Worm (Caenorhabditis elegans) whole organism, L4/young adult: ENCODE data around the gene C52E2.2.
"Not testable (repeated sequence)": the region's sequence is repeated elsewhere in the genome, so short reads cannot be mapped to it uniquely, and the experiment has no call there.

Experiments
- W03F9.2 ChIP-seq: fragments of 150-350 bp; optimal IDR thresholded peaks from 2 replicates; lab custom pipeline; 2014; ENCODE audit warnings: missing biosample characterization, missing genetic modification characterization
- dao-5 ChIP-seq: sonication (generic microtip); optimal IDR thresholded peaks from 2 replicates; lab custom pipeline; 2016; ENCODE audit warnings: missing genotype, missing genetic modification characterization, moderate library complexity, missing compliant biosample characterization
- him-1 ChIP-seq: sonication (generic microtip); optimal IDR thresholded peaks from 2 replicates; lab custom pipeline; 2016; ENCODE audit warnings: missing genotype, missing genetic modification reagents, missing genetic modification characterization, missing compliant biosample characterization

Gene C52E2.2

DNA sequence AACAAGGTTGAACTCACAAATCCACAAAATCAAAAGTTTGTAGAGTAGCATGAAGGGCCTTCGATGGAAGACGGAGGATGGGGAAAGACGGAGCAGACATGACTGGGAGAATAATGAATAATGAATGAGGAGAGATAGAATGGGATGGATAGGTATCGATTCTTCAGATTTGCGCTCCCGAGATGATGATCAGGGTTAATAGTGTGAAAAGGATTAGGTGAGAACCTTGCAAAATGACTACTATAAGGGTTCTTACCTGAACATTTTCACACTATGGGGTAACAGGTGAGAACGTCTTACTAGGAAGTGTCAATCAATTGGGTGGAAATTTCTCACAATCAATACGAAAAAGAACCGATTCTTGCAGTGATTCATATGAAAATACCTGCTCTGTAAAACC is 2.3 kb upstream of the C52E2.2 start, which contains the start of gene fbxb-96:
Gene fbxb-96 (minus strand): TSS at position 101 of the 400 bp plus-strand sequence.
- TF ChIP-seq dao-5 (tag; lab: Kevin White, UChicago) (no peak), him-1 (tag; lab: Kevin White, UChicago) (no peak), W03F9.2 (tag; lab: Kevin White, UChicago) (no peak)

DNA sequence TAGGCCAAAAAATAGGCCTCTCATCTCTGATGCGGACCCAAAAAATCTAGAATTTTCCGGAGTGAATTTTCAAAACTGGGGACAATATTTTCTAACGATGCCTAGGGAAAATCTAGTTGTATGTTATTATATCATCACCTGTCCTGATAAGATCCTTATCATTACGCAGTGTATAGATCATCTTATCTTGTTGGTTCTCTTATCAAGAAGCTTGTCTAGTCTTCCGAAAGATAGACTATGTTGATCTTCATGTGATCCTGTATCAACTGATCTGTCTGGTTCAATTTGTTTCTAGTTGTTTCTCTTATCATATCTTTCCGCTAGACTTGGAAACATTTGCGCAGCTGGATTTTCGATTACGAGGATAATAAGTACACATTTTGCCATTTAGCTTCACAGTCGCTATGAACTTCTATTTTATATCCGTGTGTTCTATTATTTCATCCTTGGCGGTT is 1.7 kb upstream of the C52E2.2 start, which contains the start of gene C52E2.3:
Gene C52E2.3 (plus strand): TSS at position 405 of the 455 bp plus-strand sequence.
- no peak for TF ChIP-seq dao-5 (tag; lab: Kevin White, UChicago)
- no peak for TF ChIP-seq him-1 (tag; lab: Kevin White, UChicago)
- TF ChIP-seq W03F9.2 (tag; lab: Kevin White, UChicago), result no peak

ce11 chrII:1851716-1852115 is 887 bp upstream of the C52E2.2 start:
- TF ChIP-seq him-1 (tag; lab: Kevin White, UChicago) (no peak), W03F9.2 (tag; lab: Kevin White, UChicago) (no peak), dao-5 (tag; lab: Kevin White, UChicago) (no peak)

ce11 chrII:1854094-1854493 is 1.5 kb downstream of the C52E2.2 start, which contains the start of gene fbxb-95:
Gene fbxb-95 (plus strand): TSS chrII:1854394.
- not testable (repeated sequence) for TF ChIP-seq him-1, dao-5, W03F9.2 (tag; lab: Kevin White, UChicago)

DNA sequence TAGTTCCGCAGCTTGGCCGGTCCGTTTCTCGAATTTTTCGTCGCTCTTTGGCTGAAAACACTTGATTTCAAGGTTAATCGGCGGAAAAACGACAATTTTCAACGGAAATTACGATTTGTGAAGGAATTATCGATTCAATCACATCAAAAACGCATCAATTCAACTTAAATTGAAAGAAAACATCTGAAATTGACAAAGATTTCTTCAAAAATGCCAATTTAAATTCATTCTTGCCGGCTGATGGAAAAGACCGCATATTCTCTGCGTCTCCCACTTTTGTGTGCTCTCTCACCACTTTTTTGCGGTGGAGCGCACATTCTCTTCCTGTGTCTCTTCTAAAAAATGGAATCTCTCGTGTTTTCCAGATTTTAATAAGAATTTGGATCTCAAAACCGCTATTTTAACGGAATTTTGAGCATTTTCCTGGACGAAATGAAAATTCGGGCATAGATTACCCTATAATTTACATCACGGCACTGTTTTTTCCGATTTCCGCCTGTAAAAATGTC is 8.7 kb downstream of the C52E2.2 start, which contains the start of gene C16C4.18:
Gene C16C4.18 (minus strand): TSS at position 51 of the 509 bp plus-strand sequence.
- not testable (repeated sequence) for TF ChIP-seq W03F9.2, him-1, dao-5 (tag; lab: Kevin White, UChicago)

DNA sequence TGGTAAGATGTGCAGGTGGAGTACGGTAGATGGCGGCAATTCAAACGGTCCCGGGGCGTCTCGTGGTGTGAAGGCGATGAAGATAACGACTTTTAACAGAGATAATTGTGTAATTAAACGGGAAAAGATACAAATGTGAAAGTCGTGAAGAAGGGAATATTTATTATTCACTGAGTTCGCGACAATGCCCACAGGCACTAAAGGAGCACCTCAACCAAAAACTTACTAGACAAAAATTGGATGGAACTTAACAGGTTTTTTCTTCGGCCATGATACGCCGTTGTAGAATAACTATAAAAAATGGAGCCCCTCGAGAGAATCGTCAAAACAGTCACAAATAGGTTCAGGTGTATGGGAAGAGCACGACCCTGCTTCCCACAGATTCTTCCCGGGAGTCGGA is 9.7 kb downstream of the C52E2.2 start, which contains the start of gene fbxb-98:
Gene fbxb-98 (plus strand): TSS at position 301 of the 400 bp plus-strand sequence.
- TF ChIP-seq him-1, dao-5, W03F9.2 (tag; lab: Kevin White, UChicago): not testable (repeated sequence)

DNA sequence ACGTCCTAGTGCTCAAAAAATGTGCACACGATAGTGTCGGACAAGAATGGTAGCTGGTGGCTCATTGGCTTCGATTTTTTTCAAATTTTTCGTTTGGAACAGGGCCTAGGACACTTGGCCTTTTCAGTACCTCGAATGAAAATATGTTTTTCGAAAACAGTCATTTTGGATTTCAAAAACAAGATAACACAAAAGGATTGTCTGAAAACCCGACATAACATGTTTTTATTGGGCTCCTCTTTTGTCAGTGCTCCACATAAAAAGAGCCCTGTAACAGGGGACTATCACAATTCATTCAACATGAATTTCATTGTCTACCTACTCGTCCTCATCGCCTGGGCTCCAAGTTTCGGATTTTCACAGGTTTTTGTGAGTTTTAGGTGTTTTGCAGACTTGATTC is 11.7 kb downstream of the C52E2.2 start, which contains the start of gene C16C4.17:
Gene C16C4.17 (plus strand): TSS at position 301 of the 400 bp plus-strand sequence.
- TF ChIP-seq dao-5 (tag; lab: Kevin White, UChicago) (no peak), W03F9.2 (tag; lab: Kevin White, UChicago) (no peak), him-1 (tag; lab: Kevin White, UChicago) (no peak)

DNA sequence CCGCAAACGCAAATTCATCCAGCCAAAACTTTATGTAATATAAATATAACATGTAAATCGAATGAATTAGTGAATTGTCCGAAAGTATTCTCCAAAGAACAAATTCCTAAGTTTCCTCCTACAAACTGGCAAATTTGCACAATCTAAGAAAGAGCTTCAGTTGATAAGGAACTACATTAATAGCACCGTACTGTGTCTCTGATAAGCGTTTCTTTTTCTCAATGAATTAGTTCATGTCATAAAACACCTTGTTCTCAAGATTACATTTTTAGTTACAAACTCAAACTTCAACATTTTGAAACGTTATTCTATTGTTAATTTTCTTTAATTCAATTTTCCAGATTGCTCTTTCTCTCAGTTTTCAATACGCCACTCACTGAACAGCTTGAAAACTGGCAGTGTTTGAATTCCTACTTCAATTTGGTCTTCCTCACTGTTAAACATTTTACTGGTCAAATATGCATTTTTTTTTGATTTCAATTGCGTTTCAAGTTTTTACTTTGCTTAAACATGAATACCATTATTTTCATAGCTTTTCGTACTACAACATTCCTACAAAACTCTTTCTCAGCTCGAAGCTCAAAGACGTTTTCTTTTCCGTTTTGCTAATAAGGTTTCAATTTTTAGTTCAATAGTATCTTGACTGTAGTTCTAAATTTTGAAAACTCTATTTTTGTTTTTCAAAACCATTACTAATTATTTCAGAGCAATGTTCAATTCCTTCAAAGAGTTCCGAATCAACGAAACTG is 13.3 kb downstream of the C52E2.2 start, which contains the start of gene math-15:
Gene math-15 (plus strand): TSS at position 699 of the 749 bp plus-strand sequence.
- TF ChIP-seq W03F9.2 (tag; lab: Kevin White, UChicago), result no peak
- no peak for TF ChIP-seq dao-5 (tag; lab: Kevin White, UChicago)
- TF ChIP-seq him-1 (tag; lab: Kevin White, UChicago), result no peak

ce11 chrII:1869120-1869519 is 16.5 kb downstream of the C52E2.2 start, which contains the start of gene math-14:
Gene math-14 (plus strand): TSS chrII:1869420.
- TF ChIP-seq dao-5 (tag; lab: Kevin White, UChicago), result no peak
- TF ChIP-seq W03F9.2 (tag; lab: Kevin White, UChicago), result no peak
- TF ChIP-seq him-1 (tag; lab: Kevin White, UChicago), result no peak

- TF ChIP-seq dao-5 (tag; lab: Kevin White, UChicago) (no peak), W03F9.2 (tag; lab: Kevin White, UChicago) (no peak), him-1 (tag; lab: Kevin White, UChicago) (no peak)
These were observed 18.4 kb downstream of the C52E2.2 start, which contains the start of gene math-10 for ce11 chrII:1870875-1871592. Gene math-10 (plus strand): TSS chrII:1871542.

DNA sequence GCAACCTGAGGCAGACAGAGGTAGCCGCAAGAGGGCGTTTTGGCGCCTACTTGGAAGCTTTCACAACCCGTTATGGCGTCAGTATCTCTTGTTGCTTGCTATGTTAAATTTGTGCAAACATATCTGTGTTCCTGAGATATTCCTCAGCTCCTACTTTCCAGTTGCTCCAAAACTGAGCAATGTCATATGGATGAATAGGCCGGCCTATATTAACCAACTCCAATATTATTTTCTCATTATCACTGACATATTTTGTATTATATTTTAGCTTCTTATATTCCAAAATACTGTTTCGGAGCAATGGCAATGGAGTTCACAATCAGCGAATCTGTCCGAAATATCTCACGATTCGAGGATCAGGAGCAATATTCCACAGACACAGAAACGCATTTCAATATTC is 23.1 kb downstream of the C52E2.2 start, which contains the start of gene math-13:
Gene math-13 (plus strand): TSS at position 301 of the 400 bp plus-strand sequence.
- TF ChIP-seq W03F9.2 (tag; lab: Kevin White, UChicago) (no peak), him-1 (tag; lab: Kevin White, UChicago) (no peak), dao-5 (tag; lab: Kevin White, UChicago) (no peak)

- TF ChIP-seq W03F9.2 (tag; lab: Kevin White, UChicago) (no peak), him-1 (tag; lab: Kevin White, UChicago) (no peak), dao-5 (tag; lab: Kevin White, UChicago) (no peak)
These were observed 26.1 kb downstream of the C52E2.2 start, which contains the start of gene math-16 for ce11 chrII:1878663-1879062. Gene math-16 (minus strand): TSS chrII:1878763.
